Fruit fly (Drosophila melanogaster): ENCODE data around the gene CG14435.

The CG14435 gene

DNA sequence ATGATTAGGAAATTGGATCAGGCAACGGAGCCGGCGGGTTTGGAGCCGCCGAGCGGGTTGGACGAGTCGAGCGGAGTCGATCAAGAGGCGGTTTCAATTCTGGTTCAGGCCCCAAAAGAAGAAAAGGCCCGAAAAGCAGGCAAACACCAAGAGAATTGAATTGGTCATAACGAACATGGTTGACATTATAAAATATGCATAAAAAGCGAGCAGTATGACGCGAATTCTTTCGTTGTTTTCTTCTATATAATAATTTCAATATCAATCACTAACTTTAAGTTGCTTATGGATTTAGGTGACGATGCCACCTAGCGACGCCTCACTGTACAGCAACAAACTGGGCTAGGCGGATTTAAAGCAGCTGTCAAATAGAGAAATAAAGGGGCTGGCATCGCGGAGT, 50.8 kb downstream of the CG14435 start (continued):
- TF ChIP-seq CG14441 (GFP tag; IDR thresholded peaks at IDR 0.05) = peak; percentile 22; the same call in 1 of the 2 replicates
- TF ChIP-seq H15 (GFP tag; IDR thresholded peaks at IDR 0.05) = 0 out of 3 replicates have a peak, but pooled peaks have one; percentile 6
- peak; percentile 27; the same call in 1 of the 2 replicates for TF ChIP-seq vvl (GFP tag; IDR thresholded peaks at IDR 0.05)
- 0 out of 3 replicates have a peak, but pooled peaks have one; percentile 9 for TF ChIP-seq Aef1 (GFP tag; IDR thresholded peaks at IDR 0.05)
- TF ChIP-seq grau (tag; optimal IDR thresholded peaks at IDR 0.05) = peak; percentile 76
- 0 out of 2 replicates have a peak, but pooled peaks have one; percentile 9 for TF ChIP-seq ranshi (GFP tag; IDR thresholded peaks at IDR 0.05)
- TF ChIP-seq row (GFP tag; IDR thresholded peaks at IDR 0.05) = peak; percentile 4; the same call in 1 of the 3 replicates
- TF ChIP-seq pros (GFP tag; optimal IDR thresholded peaks at IDR 0.05) = no peak
- TF ChIP-seq lmd (GFP tag; IDR thresholded peaks at IDR 0.05) = peak; percentile 33; the same call in 1 of the 2 replicates
- TF ChIP-seq Drgx (GFP tag; IDR thresholded peaks at IDR 0.05) = peak; percentile 27
- TF ChIP-seq CG32532 (GFP tag; IDR thresholded peaks at IDR 0.05) = peak; percentile 48; the same call in 1 of the 2 replicates

DNA sequence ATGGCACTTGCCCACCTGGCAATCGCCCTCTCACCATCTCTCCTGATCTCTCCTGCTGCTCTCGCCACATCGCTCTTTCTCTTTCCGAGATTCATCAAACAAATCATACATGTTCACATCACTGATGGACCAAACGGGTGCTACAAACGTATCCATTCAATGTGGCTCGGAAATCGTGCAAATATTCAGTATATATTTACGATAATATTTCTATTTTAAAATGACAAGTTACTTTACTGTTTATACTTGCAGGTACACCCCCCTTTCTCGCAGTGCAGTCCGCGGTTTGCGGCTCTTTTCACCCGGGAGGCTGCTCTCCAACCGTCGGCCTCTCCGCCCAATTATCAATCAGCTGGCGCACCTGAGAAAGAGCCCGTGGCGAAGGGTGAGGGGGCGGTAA, 52.2 kb downstream of the CG14435 start:
- TF ChIP-seq sens (GFP tag) (peak; percentile 56), eve (GFP tag; optimal IDR thresholded peaks at IDR 0.05) (no peak), CG4328 (GFP tag; optimal IDR thresholded peaks at IDR 0.05) (no peak), CHES-1-like (GFP tag; optimal IDR thresholded peaks at IDR 0.05) (no peak), abd-A (tag; optimal IDR thresholded peaks at IDR 0.05) (no peak), E2f2 (GFP tag; IDR thresholded peaks at IDR 0.05) (peak; percentile 20; the same call in 1 of the 2 replicates), CG6765 (GFP tag; optimal IDR thresholded peaks at IDR 0.05) (no peak), CG4707 (GFP tag; optimal IDR thresholded peaks at IDR 0.05) (no peak), CG2120 (GFP tag; optimal IDR thresholded peaks at IDR 0.05) (peak; percentile 17), Fer1 (GFP tag; optimal IDR thresholded peaks at IDR 0.05) (no peak), HLH4C (GFP tag; IDR thresholded peaks at IDR 0.05; ENCODE audit: partially characterized antibody) (0 out of 3 replicates have a peak, but pooled peaks have one; percentile 19), Nf-YA (GFP tag; IDR thresholded peaks at IDR 0.05) (0 out of 2 replicates have a peak, but pooled peaks have one; percentile 17), lov (optimal IDR thresholded peaks at IDR 0.05) (no peak), lov (GFP tag; IDR thresholded peaks at IDR 0.05) (no peak), Blimp-1 (GFP tag; optimal IDR thresholded peaks at IDR 0.05) (no peak), Camta (GFP tag; optimal IDR thresholded peaks at IDR 0.05) (no peak), trh (GFP tag; optimal IDR thresholded peaks at IDR 0.05) (no peak), prd (optimal IDR thresholded peaks at IDR 0.05) (no peak), prd (GFP tag; IDR thresholded peaks at IDR 0.05) (peak; percentile 35; the same call in 1 of the 3 replicates), CG14441 (GFP tag; IDR thresholded peaks at IDR 0.05) (no peak), CG18476 (GFP tag; optimal IDR thresholded peaks at IDR 0.05) (no peak), hb (GFP tag; IDR thresholded peaks at IDR 0.05; ENCODE audit: partially characterized antibody) (no peak), p53 (GFP tag; optimal IDR thresholded peaks at IDR 0.05) (no peak), D19B (GFP tag; optimal IDR thresholded peaks at IDR 0.05) (no peak), crc (GFP tag; optimal IDR thresholded peaks at IDR 0.05) (no peak), gsb (GFP tag; IDR thresholded peaks at IDR 0.05) (no peak), kay (GFP tag; optimal IDR thresholded peaks at IDR 0.05) (no peak), phol (tag; optimal IDR thresholded peaks at IDR 0.05) (peak; percentile 8), gfzf (GFP tag; optimal IDR thresholded peaks at IDR 0.05) (no peak), ATbp (GFP tag; optimal IDR thresholded peaks at IDR 0.05) (no peak), CG9797 (GFP tag; optimal IDR thresholded peaks at IDR 0.05) (no peak), wek (GFP tag; optimal IDR thresholded peaks at IDR 0.05) (no peak), lbe (GFP tag; optimal IDR thresholded peaks at IDR 0.05) (no peak), kni (GFP tag; optimal IDR thresholded peaks at IDR 0.05) (no peak), CG34376 (GFP tag; optimal IDR thresholded peaks at IDR 0.05) (no peak), Gsc (GFP tag; IDR thresholded peaks at IDR 0.05) (no peak), Meics (GFP tag; optimal IDR thresholded peaks at IDR 0.05) (no peak), sens-2 (GFP tag; IDR thresholded peaks at IDR 0.05) (no peak), CG7987 (GFP tag; optimal IDR thresholded peaks at IDR 0.05) (no peak), Lpt (GFP tag; optimal IDR thresholded peaks at IDR 0.05) (no peak), fd3F (GFP tag; optimal IDR thresholded peaks at IDR 0.05) (no peak)

All from whole organism, embryonic.